Worm (Caenorhabditis elegans) whole organism, late embryonic: ENCODE data around the gene aqp-1.

Source experiments
- fkh-10 ChIP-seq: fragments of 150-350 bp; optimal IDR thresholded peaks from 2 replicates; lab custom pipeline; 2014; ENCODE audit warnings: missing biosample characterization, missing genetic modification reagents, missing genetic modification characterization
- nhr-11 ChIP-seq: fragments of 150-350 bp; optimal IDR thresholded peaks from 2 replicates; lab custom pipeline; 2014; ENCODE audit warnings: missing biosample characterization, missing genetic modification characterization
- ref-2 ChIP-seq: sonication (generic microtip); optimal IDR thresholded peaks from 2 replicates; lab custom pipeline; 2016; ENCODE audit warnings: missing genetic modification characterization, missing compliant biosample characterization
- sox-2 ChIP-seq: fragments of 200-800 bp; sonication (Bioruptor generic); IDR thresholded peaks from 2 replicates; pipeline ENCODE4 v1.3.6; 2022; ENCODE audit warnings: missing genetic modification reagents, missing genetic modification characterization, missing compliant biosample characterization
- unc-42 ChIP-seq: sonication (generic microtip); optimal IDR thresholded peaks from 2 replicates; lab custom pipeline; 2016; ENCODE audit warnings: missing genotype, missing genetic modification characterization, missing compliant biosample characterization
- unc-55 ChIP-seq: sonication (generic microtip); optimal IDR thresholded peaks from 2 replicates; lab custom pipeline; 2017; ENCODE audit warnings: missing biosample characterization, missing genetic modification reagents, missing genetic modification characterization
- ztf-16 ChIP-seq: sonication (generic microtip); optimal IDR thresholded peaks from 2 replicates; lab custom pipeline; 2017; ENCODE audit warnings: missing genetic modification characterization, missing compliant biosample characterization

- no peak for TF ChIP-seq fkh-10 (GFP tag; lab: Kevin White, UChicago)
- no peak for TF ChIP-seq unc-55 (GFP tag; lab: Kevin White, UChicago)
- TF ChIP-seq nhr-11 (tag; lab: Kevin White, UChicago): no peak
- TF ChIP-seq ref-2 (tag; lab: Kevin White, UChicago): no peak
- no peak for TF ChIP-seq sox-2 (GFP tag; lab: Robert Waterston, UW)
- TF ChIP-seq ztf-16: no peak
- no peak for TF ChIP-seq unc-42 (tag; lab: Kevin White, UChicago)
Observed at ce11 chrII:7230684-7231083, 7.5 kb downstream of the aqp-1 start.
